Worm (Caenorhabditis elegans) whole organism, L1 larva: ENCODE data around the gene cng-3.

Experiments used
- C16A3.4 ChIP-seq: fragments of 150-350 bp; optimal IDR thresholded peaks from 2 replicates; lab custom pipeline; 2014; ENCODE audit warnings: missing biosample characterization, missing genetic modification characterization
- aha-1 ChIP-seq: fragments of 150-350 bp; optimal IDR thresholded peaks from 2 replicates; lab custom pipeline; 2014; ENCODE audit warnings: missing biosample characterization, missing genetic modification characterization
- alr-1 ChIP-seq: fragments of 200-800 bp; sonication (Bioruptor generic); optimal IDR thresholded peaks from 2 replicates; lab custom pipeline; 2018; ENCODE audit warnings: borderline replicate concordance, mild to moderate bottlenecking, missing genetic modification characterization, missing compliant biosample characterization
- ama-1 ChIP-seq: fragments of 150-350 bp; optimal IDR thresholded peaks from 2 replicates; lab custom pipeline; 2014
- blmp-1 ChIP-seq: fragments of 150-350 bp; optimal IDR thresholded peaks from 2 replicates; lab custom pipeline; 2014; ENCODE audit warnings: missing biosample characterization, missing genetic modification characterization
- ceh-63 ChIP-seq: fragments of 200-800 bp; sonication (Bioruptor generic); optimal IDR thresholded peaks from 2 replicates; lab custom pipeline; 2018; ENCODE audit warnings: mild to moderate bottlenecking, missing genetic modification characterization, missing compliant biosample characterization
- ceh-88 ChIP-seq: fragments of 200-800 bp; sonication (Bioruptor generic); IDR thresholded peaks from 2 replicates; pipeline ENCODE4 v1.3.6; 2022; ENCODE audit warnings: missing genetic modification characterization, missing compliant biosample characterization
- dpl-1 ChIP-seq, 3 experiments: fragments of 150-350 bp in 2 of 3; sonication (generic microtip) in 1 of 3; optimal IDR thresholded peaks; 2 replicates each; lab custom pipeline; 2014 to 2017; ENCODE audit warnings: missing biosample characterization in 3 of 3, missing genetic modification characterization in 3 of 3, missing genetic modification reagents in 3 of 3
- efl-1 ChIP-seq, 4 experiments: fragments of 150-350 bp; optimal IDR thresholded peaks in 3 of 4; peaks in 1 of 4; 1 replicate in 1 of 4; 2 replicates in 3 of 4; lab custom pipeline; 2014; ENCODE audit warnings: missing biosample characterization in 2 of 4, missing genetic modification characterization in 2 of 4, missing genetic modification reagents in 2 of 4
- efl-3 ChIP-seq: fragments of 200-800 bp; sonication (Bioruptor generic); optimal IDR thresholded peaks from 2 replicates; lab custom pipeline; 2018; ENCODE audit warnings: mild to moderate bottlenecking, missing genetic modification characterization, missing compliant biosample characterization
- egl-13 ChIP-seq: sonication (generic microtip); optimal IDR thresholded peaks from 2 replicates; lab custom pipeline; 2016; ENCODE audit warnings: missing genotype, missing genetic modification reagents, missing genetic modification characterization, missing compliant biosample characterization
- egl-27 ChIP-seq, 2 experiments: fragments of 150-350 bp in 1 of 2; sonication (generic microtip); optimal IDR thresholded peaks; 3 replicates each; lab custom pipeline; 2017 to 2018; ENCODE audit warnings: missing biosample characterization in 2 of 2, missing genetic modification characterization in 2 of 2, missing genetic modification reagents in 2 of 2
- elt-2 ChIP-seq: sonication (generic microtip); optimal IDR thresholded peaks from 2 replicates; lab custom pipeline; 2016; ENCODE audit warnings: missing genetic modification characterization, mild to moderate bottlenecking, inconsistent platforms, missing compliant biosample characterization, missing genetic modification reagents
- ets-5 ChIP-seq: fragments of 200-800 bp; sonication (Bioruptor generic); IDR thresholded peaks from 2 replicates; pipeline ENCODE4 v1.3.6; 2022; ENCODE audit warnings: missing genetic modification characterization, missing compliant biosample characterization
- fkh-8 ChIP-seq: sonication (generic microtip); optimal IDR thresholded peaks from 2 replicates; lab custom pipeline; 2016; ENCODE audit warnings: mild to moderate bottlenecking, missing genetic modification characterization, missing compliant biosample characterization
- fos-1 ChIP-seq: fragments of 150-350 bp; optimal IDR thresholded peaks from 2 replicates; lab custom pipeline; 2014; ENCODE audit warnings: missing biosample characterization, missing genetic modification characterization
- grh-1 ChIP-seq: fragments of 200-800 bp; sonication (Bioruptor generic); IDR thresholded peaks from 2 replicates; pipeline ENCODE4 v1.3.6; 2022; ENCODE audit warnings: missing genetic modification reagents, missing genetic modification characterization, missing compliant biosample characterization
- hlh-17 ChIP-seq: fragments of 200-800 bp; sonication (Bioruptor generic); optimal IDR thresholded peaks from 2 replicates; lab custom pipeline; 2018; ENCODE audit warnings: missing genetic modification characterization, mild to moderate bottlenecking, missing compliant biosample characterization, moderate library complexity, borderline replicate concordance
- hlh-4 ChIP-seq: sonication (generic microtip); optimal IDR thresholded peaks from 2 replicates; lab custom pipeline; 2016; ENCODE audit warnings: mild to moderate bottlenecking, missing genetic modification characterization, missing compliant biosample characterization
- irx-1 ChIP-seq: sonication (generic microtip); optimal IDR thresholded peaks from 2 replicates; lab custom pipeline; 2016; ENCODE audit warnings: missing genetic modification characterization, missing compliant biosample characterization
- jun-1 ChIP-seq: fragments of 150-350 bp; optimal IDR thresholded peaks from 2 replicates; lab custom pipeline; 2014; ENCODE audit warnings: missing biosample characterization, missing genetic modification reagents, missing genetic modification characterization
- lin-13 ChIP-seq: fragments of 150-350 bp; optimal IDR thresholded peaks from 2 replicates; lab custom pipeline; 2014; ENCODE audit warnings: missing biosample characterization, missing genetic modification reagents, missing genetic modification characterization
- lin-39 ChIP-seq: fragments of 150-350 bp; optimal IDR thresholded peaks from 2 replicates; lab custom pipeline; 2014; ENCODE audit warnings: missing biosample characterization, missing genetic modification reagents, missing genetic modification characterization
- lir-3 ChIP-seq: sonication (generic microtip); optimal IDR thresholded peaks from 2 replicates; lab custom pipeline; 2016; ENCODE audit warnings: mild to moderate bottlenecking, missing genetic modification characterization, moderate library complexity, missing compliant biosample characterization; ENCODE audit not compliant: poor library complexity
- mab-9 ChIP-seq: fragments of 200-800 bp; sonication (Bioruptor generic); IDR thresholded peaks from 2 replicates; pipeline ENCODE4 v1.3.6; 2022; ENCODE audit warnings: missing genetic modification reagents, missing genetic modification characterization, missing compliant biosample characterization
- mdl-1 ChIP-seq, 2 experiments: fragments of 150-350 bp; optimal IDR thresholded peaks; 2 replicates each; lab custom pipeline; 2014 to 2017; ENCODE audit warnings: missing biosample characterization in 2 of 2, missing genetic modification characterization in 2 of 2, inconsistent platforms in 1 of 2
- mep-1 ChIP-seq: fragments of 150-350 bp; optimal IDR thresholded peaks from 2 replicates; lab custom pipeline; 2014; ENCODE audit warnings: missing biosample characterization, missing genetic modification characterization
- nhr-12 ChIP-seq: sonication (generic microtip); optimal IDR thresholded peaks from 2 replicates; lab custom pipeline; 2017; ENCODE audit warnings: missing biosample characterization, missing genetic modification characterization
- nhr-20 ChIP-seq: sonication (generic microtip); optimal IDR thresholded peaks from 2 replicates; lab custom pipeline; 2016; ENCODE audit warnings: mild to moderate bottlenecking, missing genetic modification characterization, missing compliant biosample characterization
- nhr-71 ChIP-seq: sonication (generic microtip); optimal IDR thresholded peaks from 2 replicates; lab custom pipeline; 2016; ENCODE audit warnings: mild to moderate bottlenecking, missing genetic modification characterization, moderate library complexity, missing compliant biosample characterization
- nhr-76 ChIP-seq: sonication (generic microtip); optimal IDR thresholded peaks from 2 replicates; lab custom pipeline; 2017; ENCODE audit warnings: missing biosample characterization, missing genetic modification characterization
- nhr-77 ChIP-seq: fragments of 150-350 bp; optimal IDR thresholded peaks from 2 replicates; lab custom pipeline; 2014; ENCODE audit warnings: missing biosample characterization, missing genetic modification characterization
- nhr-84 ChIP-seq: sonication (generic microtip); optimal IDR thresholded peaks from 2 replicates; lab custom pipeline; 2017; ENCODE audit warnings: missing biosample characterization, missing genetic modification characterization
- nhr-85 ChIP-seq: sonication (generic microtip); peaks from one replicate; lab custom pipeline; 2016; ENCODE audit warnings: missing genetic modification characterization, inconsistent platforms, missing compliant biosample characterization
- pag-3 ChIP-seq: sonication (generic microtip); optimal IDR thresholded peaks from 2 replicates; lab custom pipeline; 2017; ENCODE audit warnings: missing genetic modification characterization, mild to moderate bottlenecking, missing compliant biosample characterization, antibody characterized with exemption, borderline replicate concordance; ENCODE audit not compliant: insufficient read depth
- pax-3 ChIP-seq: fragments of 200-800 bp; sonication (Bioruptor generic); optimal IDR thresholded peaks from 2 replicates; lab custom pipeline; 2018; ENCODE audit warnings: mild to moderate bottlenecking, missing genetic modification characterization, moderate library complexity, missing compliant biosample characterization
- pqm-1 ChIP-seq: sonication (generic microtip); optimal IDR thresholded peaks from 3 replicates; lab custom pipeline; 2017; ENCODE audit warnings: missing biosample characterization, missing genetic modification characterization
- skn-1 ChIP-seq: fragments of 150-350 bp; optimal IDR thresholded peaks from 2 replicates; lab custom pipeline; 2014; ENCODE audit warnings: missing biosample characterization, missing genetic modification characterization
- snpc-4 ChIP-seq: fragments of 150-350 bp; optimal IDR thresholded peaks from 2 replicates; lab custom pipeline; 2014; ENCODE audit warnings: missing biosample characterization, missing genetic modification characterization
- snu-23 ChIP-seq: sonication (generic microtip); optimal IDR thresholded peaks from 2 replicates; lab custom pipeline; 2016; ENCODE audit warnings: missing genetic modification characterization, missing compliant biosample characterization
- sox-4 ChIP-seq: sonication (generic microtip); optimal IDR thresholded peaks from 2 replicates; lab custom pipeline; 2016; ENCODE audit warnings: missing genetic modification characterization, missing compliant biosample characterization
- sptf-1 ChIP-seq: fragments of 150-350 bp; optimal IDR thresholded peaks from 2 replicates; lab custom pipeline; 2014; ENCODE audit warnings: missing biosample characterization, missing genetic modification characterization
- swsn-7 ChIP-seq: sonication (generic microtip); optimal IDR thresholded peaks from 2 replicates; lab custom pipeline; 2016; ENCODE audit warnings: missing genetic modification characterization, missing compliant biosample characterization
- tlp-1 ChIP-seq: fragments of 150-350 bp; optimal IDR thresholded peaks from 2 replicates; lab custom pipeline; 2014; ENCODE audit warnings: missing biosample characterization, missing genetic modification characterization
- unc-130 ChIP-seq: fragments of 150-350 bp; optimal IDR thresholded peaks from 2 replicates; lab custom pipeline; 2017; ENCODE audit warnings: missing biosample characterization, missing genetic modification characterization, inconsistent platforms
- unc-62 ChIP-seq: fragments of 150-350 bp; optimal IDR thresholded peaks from 2 replicates; lab custom pipeline; 2014; ENCODE audit warnings: missing biosample characterization, missing genetic modification reagents, missing genetic modification characterization
- zip-4 ChIP-seq: fragments of 200-800 bp; sonication (Bioruptor generic); optimal IDR thresholded peaks from 2 replicates; lab custom pipeline; 2018; ENCODE audit warnings: mild to moderate bottlenecking, missing genetic modification characterization, moderate library complexity, missing compliant biosample characterization
- ztf-4 ChIP-seq: fragments of 150-350 bp; optimal IDR thresholded peaks from 2 replicates; lab custom pipeline; 2014; ENCODE audit warnings: missing biosample characterization, missing genetic modification characterization

The cng-3 gene

DNA sequence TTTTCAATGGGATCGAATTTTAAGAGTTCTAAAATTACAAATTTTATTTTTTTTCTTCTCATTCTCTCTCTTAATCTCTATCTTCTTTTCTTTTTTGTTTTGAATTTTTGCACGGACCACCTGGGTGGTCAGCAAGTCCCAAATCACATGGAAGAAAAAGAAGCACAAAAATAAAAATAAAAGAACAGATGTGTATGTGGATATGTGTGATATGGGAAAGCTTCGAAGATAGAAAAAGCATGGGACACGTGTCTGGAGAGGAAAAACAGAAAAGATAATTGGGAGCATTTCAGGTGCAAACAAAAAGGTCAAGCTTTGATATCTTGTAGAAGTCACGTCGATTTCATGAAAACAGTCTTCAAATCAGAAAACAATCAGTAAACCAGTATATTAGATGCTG, 33.6 kb downstream of the cng-3 start, which contains the start of gene hsp-12.6 (continued):
- TF ChIP-seq mdl-1 (tag; optimal IDR thresholded peaks at IDR 0.05; lab: Kevin White, UChicago) = peak in 1 of 2 experiments; percentile 31
- TF ChIP-seq tlp-1 = no peak
- no peak for TF ChIP-seq egl-13 (tag; lab: Kevin White, UChicago)
- no peak for TF ChIP-seq mab-9 (GFP tag; lab: Robert Waterston, UW)
- TF ChIP-seq blmp-1 (tag; lab: Kevin White, UChicago) = no peak
- TF ChIP-seq efl-1 (optimal IDR thresholded peaks at IDR 0.05; lab: Kevin White, UChicago) = no peak
- TF ChIP-seq efl-1 (GFP tag; optimal IDR thresholded peaks at IDR 0.05 in 1 of 2; lab: Kevin White, UChicago) = peak in 1 of 2 experiments; percentile 88
- TF ChIP-seq jun-1 (tag; lab: Kevin White, UChicago) = no peak
- TF ChIP-seq pag-3 (tag; lab: Kevin White, UChicago) = no peak
- TF ChIP-seq egl-27 (tag; optimal IDR thresholded peaks at IDR 0.05; lab: Kevin White, UChicago) = no peak
- TF ChIP-seq nhr-85 = no peak
- TF ChIP-seq unc-130 (tag; lab: Kevin White, UChicago) = no peak
- TF ChIP-seq pqm-1 (tag; lab: Kevin White, UChicago) = no peak
- TF ChIP-seq swsn-7 = no peak
- TF ChIP-seq ztf-4 (tag; lab: Kevin White, UChicago) = no peak
- TF ChIP-seq grh-1 (GFP tag; lab: Robert Waterston, UW) = no peak
- no peak for TF ChIP-seq lin-39 (tag; lab: Kevin White, UChicago)
- TF ChIP-seq ceh-63 (GFP tag; lab: Kevin White, UChicago) = no peak
- no peak for TF ChIP-seq sox-4 (tag; lab: Kevin White, UChicago)
- TF ChIP-seq pax-3 (tag; lab: Kevin White, UChicago) = no peak
- TF ChIP-seq hlh-4 (tag; lab: Kevin White, UChicago) = no peak

DNA sequence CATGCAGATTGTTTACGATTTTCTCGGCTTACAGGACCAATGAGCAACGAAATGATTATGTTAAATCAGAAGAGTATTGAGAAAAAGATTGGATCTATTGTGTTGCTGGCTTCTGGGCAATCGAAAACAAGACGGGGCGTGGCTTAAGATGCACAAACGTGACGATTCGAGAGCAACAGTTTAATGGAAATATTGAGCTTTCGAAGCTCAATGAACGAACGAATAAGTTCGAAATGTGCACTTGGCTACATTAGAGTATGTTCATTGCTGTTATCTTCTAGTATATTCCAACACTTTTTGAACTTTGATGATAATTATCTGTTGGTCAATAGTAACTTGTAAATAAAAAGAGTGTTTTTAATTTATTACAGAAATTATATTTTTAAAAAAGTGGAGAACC, 35.4 kb downstream of the cng-3 start, which contains the start of gene hsp-12.3:
hsp-12.3 (minus strand) TSS at position 101 of the 400 bp plus-strand sequence.
- TF ChIP-seq ama-1 (lab: Kevin White, UChicago) (no peak), ets-5 (GFP tag; lab: Robert Waterston, UW) (no peak), ceh-88 (GFP tag; lab: Robert Waterston, UW) (no peak), lir-3 (tag; lab: Kevin White, UChicago) (no peak), fkh-8 (tag; lab: Kevin White, UChicago) (no peak), fos-1 (tag; lab: Kevin White, UChicago) (no peak), nhr-85 (no peak), nhr-84 (no peak), alr-1 (no peak), hlh-17 (GFP tag; lab: Kevin White, UChicago) (no peak), nhr-71 (tag; lab: Kevin White, UChicago) (no peak), nhr-77 (tag; lab: Kevin White, UChicago) (no peak), blmp-1 (tag; lab: Kevin White, UChicago) (no peak), sptf-1 (tag; lab: Kevin White, UChicago) (no peak), skn-1 (tag; lab: Kevin White, UChicago) (no peak), efl-3 (no peak)

DNA sequence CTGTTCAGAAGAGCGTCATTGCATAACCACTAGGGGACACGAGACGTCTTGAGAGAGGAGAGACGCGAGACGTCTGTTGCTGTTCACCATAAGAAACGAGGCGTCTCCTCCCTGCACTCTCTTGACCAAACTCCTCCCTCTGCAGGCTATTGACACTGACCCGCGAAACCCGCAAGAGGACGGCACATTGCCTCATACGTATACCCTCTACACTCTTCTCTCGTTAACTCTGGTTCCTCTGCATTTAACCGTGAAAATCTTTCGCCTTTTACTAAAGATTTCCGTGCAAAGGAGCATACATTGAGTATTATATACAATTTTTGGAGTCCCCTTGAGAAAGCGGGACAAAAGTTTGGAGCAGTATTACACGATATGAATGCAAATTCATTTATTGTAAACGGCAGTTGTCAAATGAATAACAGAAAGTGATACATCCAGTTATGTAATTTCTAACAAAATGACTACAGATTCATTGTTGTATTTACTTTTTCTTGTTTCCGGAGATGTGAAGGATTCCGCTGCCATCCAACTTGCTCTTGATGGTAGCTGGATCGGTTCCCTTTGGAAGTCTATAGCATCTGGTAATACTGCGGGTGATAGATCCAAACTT, 36.3 kb downstream of the cng-3 start:
- TF ChIP-seq mab-9 (GFP tag; lab: Robert Waterston, UW) (peak; percentile 88), mep-1 (tag; lab: Kevin White, UChicago) (peak; percentile 90), dpl-1 (GFP tag; optimal IDR thresholded peaks at IDR 0.05; lab: Kevin White, UChicago) (peak; percentile 56 to 78 (median 70)), snu-23 (GFP tag; lab: Kevin White, UChicago) (peak; percentile 97), lin-13 (GFP tag; lab: Kevin White, UChicago) (peak; percentile 91), pax-3 (tag; lab: Kevin White, UChicago) (peak; percentile 85), pag-3 (tag; lab: Kevin White, UChicago) (no peak), nhr-12 (tag; lab: Kevin White, UChicago) (no peak), nhr-76 (tag; lab: Kevin White, UChicago) (peak; percentile 25), lin-39 (tag; lab: Kevin White, UChicago) (peak; percentile 86), aha-1 (peak; percentile 22), sptf-1 (tag; lab: Kevin White, UChicago) (no peak), nhr-20 (tag; lab: Kevin White, UChicago) (peak; percentile 97), snpc-4 (tag; lab: Kevin White, UChicago) (peak; percentile 99), irx-1 (peak; percentile 93), blmp-1 (tag; lab: Kevin White, UChicago) (peak; percentile 62), unc-62 (GFP tag; lab: Kevin White, UChicago) (peak; percentile 40), zip-4 (peak; percentile 79), elt-2 (tag; lab: Kevin White, UChicago) (peak; percentile 84), fkh-8 (tag; lab: Kevin White, UChicago) (peak; percentile 94), ceh-63 (GFP tag; lab: Kevin White, UChicago) (no peak), C16A3.4 (tag; lab: Kevin White, UChicago) (peak; percentile 92)
